Worm (Caenorhabditis elegans) whole organism, young adult: ENCODE measurements around the gene nhr-38.

Experiments used
- B0019.2 ChIP-seq: fragments of 200-800 bp; sonication (Bioruptor generic); conservative IDR thresholded peaks from 2 replicates; pipeline ENCODE4 v1.3.6; 2022; ENCODE audit warnings: missing genetic modification reagents, missing genetic modification characterization, missing compliant biosample characterization
- dpff-1 ChIP-seq: sonication (generic microtip); optimal IDR thresholded peaks from 2 replicates; lab custom pipeline; 2017; ENCODE audit warnings: mild to moderate bottlenecking, missing genetic modification characterization, missing compliant biosample characterization
- efl-1 ChIP-seq: fragments of 150-350 bp; optimal IDR thresholded peaks from 2 replicates; lab custom pipeline; 2014; ENCODE audit warnings: missing biosample characterization, missing genetic modification reagents, missing genetic modification characterization
- ets-4 ChIP-seq: fragments of 200-800 bp; sonication (Bioruptor generic); optimal IDR thresholded peaks from 2 replicates; lab custom pipeline; 2018; ENCODE audit warnings: mild to moderate bottlenecking, missing genetic modification characterization, missing compliant biosample characterization
- lsl-1 ChIP-seq: fragments of 200-800 bp; sonication (Bioruptor generic); optimal IDR thresholded peaks from 2 replicates; lab custom pipeline; 2018; ENCODE audit warnings: mild to moderate bottlenecking, missing genetic modification characterization, moderate library complexity, missing compliant biosample characterization
- rcor-1 ChIP-seq: fragments of 200-800 bp; sonication (Bioruptor generic); IDR thresholded peaks from 2 replicates; pipeline ENCODE4 v1.3.6; 2022; ENCODE audit warnings: missing genetic modification reagents, missing genetic modification characterization, missing compliant biosample characterization

DNA sequence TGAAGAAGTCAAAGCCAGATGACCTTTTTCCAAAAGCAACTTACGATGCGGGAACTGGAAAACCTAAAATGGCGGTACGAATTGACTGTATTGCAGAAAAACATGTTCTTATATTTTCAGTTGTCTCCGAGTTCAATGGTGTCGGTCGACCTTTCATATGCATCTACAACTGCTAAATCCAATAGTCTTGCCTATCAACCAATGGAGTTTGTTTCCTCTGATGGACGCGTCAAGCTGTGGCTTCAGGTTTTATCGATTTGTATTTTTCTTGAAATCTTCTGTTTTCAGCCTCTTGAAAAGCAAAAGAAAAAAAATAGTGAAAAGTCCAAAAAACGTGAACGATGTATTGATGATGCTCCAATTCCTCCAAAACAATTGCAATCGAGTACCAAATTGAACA is 4.3 kb downstream of the nhr-38 start:
- TF ChIP-seq dpff-1 = no peak
- no peak for TF ChIP-seq ets-4 (GFP tag; lab: Kevin White, UChicago)
- no peak for TF ChIP-seq efl-1 (GFP tag; lab: Kevin White, UChicago)
- no peak for TF ChIP-seq lsl-1 (GFP tag; lab: Kevin White, UChicago)
- TF ChIP-seq rcor-1 (GFP tag; lab: Robert Waterston, UW) = no peak
- TF ChIP-seq B0019.2 (GFP tag; lab: Robert Waterston, UW) = no peak
